Fruit fly (Drosophila melanogaster) whole organism, embryonic: ENCODE data around the gene InR.
A peak's percentile ranks its signal among the peaks of the same experiment; 100 is the strongest.

ENCODE experiments used
- B-H2 ChIP-seq: fragments of 200-800 bp; sonication (Bioruptor generic); optimal IDR thresholded peaks from 2 replicates; lab custom pipeline; 2018; ENCODE audit warnings: missing biosample characterization, mild to moderate bottlenecking, missing genetic modification characterization
- CG10209 ChIP-seq: fragments of 200-800 bp; sonication (Bioruptor generic); optimal IDR thresholded peaks from 3 replicates; lab custom pipeline; 2017; ENCODE audit warnings: missing biosample characterization, mild to moderate bottlenecking, missing genetic modification characterization, missing genetic modification reagents
- CG10462 ChIP-seq: fragments of 200-800 bp; sonication (Bioruptor generic); optimal IDR thresholded peaks from 2 replicates; lab custom pipeline; 2016; ENCODE audit warnings: missing biosample characterization, missing genetic modification characterization
- CG11247 ChIP-seq: fragments of 200-800 bp; sonication (Bioruptor generic); IDR thresholded peaks from 2 replicates; pipeline ENCODE4 v1.3.6; 2022; ENCODE audit warnings: missing biosample characterization, missing genetic modification characterization
- CG11560 ChIP-seq: fragments of 200-800 bp; sonication (Bioruptor generic); IDR thresholded peaks from 3 replicates; pipeline ENCODE4 v1.3.6; 2022; ENCODE audit warnings: missing biosample characterization, missing genetic modification characterization
- CG11696 ChIP-seq: fragments of 200-800 bp; sonication (Bioruptor generic); IDR thresholded peaks from 2 replicates; pipeline ENCODE4 v1.3.6; 2022; ENCODE audit warnings: missing biosample characterization, missing genetic modification characterization
- CG12071 ChIP-seq: fragments of 200-800 bp; sonication (Bioruptor generic); optimal IDR thresholded peaks from 3 replicates; lab custom pipeline; 2018; ENCODE audit warnings: missing biosample characterization, mild to moderate bottlenecking, missing genetic modification characterization
- CG12391 ChIP-seq: fragments of 200-800 bp; sonication (Bioruptor generic); optimal IDR thresholded peaks from 3 replicates; lab custom pipeline; 2018; ENCODE audit warnings: missing biosample characterization, mild to moderate bottlenecking, missing genetic modification characterization, moderate library complexity
- CG13624 ChIP-seq: fragments of 200-800 bp; sonication (Bioruptor generic); optimal IDR thresholded peaks from 2 replicates; lab custom pipeline; 2016; ENCODE audit warnings: missing biosample characterization, missing genetic modification characterization
- CG16813 ChIP-seq: fragments of 200-800 bp; sonication (Bioruptor generic); IDR thresholded peaks from 3 replicates; pipeline ENCODE4 v1.3.6; 2022; ENCODE audit warnings: missing biosample characterization, missing genetic modification characterization; ENCODE audit not compliant: partially characterized antibody
- CG17186 ChIP-seq: fragments of 200-800 bp; sonication (Bioruptor generic); optimal IDR thresholded peaks from 3 replicates; lab custom pipeline; 2017; ENCODE audit warnings: missing biosample characterization, missing genetic modification reagents, missing genetic modification characterization
- CG2120 ChIP-seq: fragments of 200-800 bp; sonication (Bioruptor generic); optimal IDR thresholded peaks from 3 replicates; lab custom pipeline; 2016; ENCODE audit warnings: missing biosample characterization, missing genetic modification characterization
- CG30431 ChIP-seq: fragments of 200-800 bp; sonication (Bioruptor generic); optimal IDR thresholded peaks from 2 replicates; lab custom pipeline; 2017; ENCODE audit warnings: missing biosample characterization, missing genetic modification characterization
- CG6254 ChIP-seq: fragments of 200-800 bp; sonication (Bioruptor generic); optimal IDR thresholded peaks from 3 replicates; lab custom pipeline; 2017; ENCODE audit warnings: mild to moderate bottlenecking, missing biosample characterization, missing genetic modification reagents, missing genetic modification characterization
- CG8290 ChIP-seq, 3 experiments: fragments of 200-800 bp; sonication (Bioruptor generic); optimal IDR thresholded peaks; 2 replicates each; lab custom pipeline; 2016 to 2019; ENCODE audit warnings: missing biosample characterization in 3 of 3, missing genetic modification characterization in 3 of 3, mild to moderate bottlenecking in 2 of 3, moderate library complexity in 1 of 3
- CG8765 ChIP-seq: fragments of 200-800 bp; sonication (Bioruptor generic); IDR thresholded peaks from 2 replicates; pipeline ENCODE4 v1.3.6; 2022; ENCODE audit warnings: missing biosample characterization, missing genetic modification characterization
- CG9609 ChIP-seq: fragments of 200-800 bp; sonication (Bioruptor generic); optimal IDR thresholded peaks from 3 replicates; lab custom pipeline; 2016; ENCODE audit warnings: missing biosample characterization, missing genetic modification characterization
- CHES-1-like ChIP-seq: fragments of 200-800 bp; sonication (Bioruptor generic); optimal IDR thresholded peaks from 2 replicates; lab custom pipeline; 2016; ENCODE audit warnings: missing biosample characterization, missing genetic modification characterization
- D19B ChIP-seq: fragments of 200-800 bp; sonication (Bioruptor generic); optimal IDR thresholded peaks from 2 replicates; lab custom pipeline; 2017; ENCODE audit warnings: missing biosample characterization, mild to moderate bottlenecking, missing genetic modification characterization
- Drgx ChIP-seq: fragments of 200-800 bp; sonication (Bioruptor generic); IDR thresholded peaks from 2 replicates; pipeline ENCODE4 v1.3.6; 2022; ENCODE audit warnings: missing biosample characterization, missing genetic modification characterization
- Eip74EF ChIP-seq, 2 experiments: fragments of 200-800 bp in 1 of 2; fragments of >200 bp in 1 of 2; sonication (Bioruptor generic) in 1 of 2; optimal IDR thresholded peaks; 2 replicates each; lab custom pipeline; 2017 to 2019; ENCODE audit warnings: missing biosample characterization in 2 of 2, missing genetic modification characterization in 2 of 2, mild to moderate bottlenecking in 1 of 2, moderate library complexity in 1 of 2
- Fer3 ChIP-seq: fragments of 200-800 bp; sonication (Bioruptor generic); optimal IDR thresholded peaks from 2 replicates; lab custom pipeline; 2018; ENCODE audit warnings: missing biosample characterization, mild to moderate bottlenecking, missing genetic modification characterization, moderate library complexity
- Hsf ChIP-seq: fragments of 200-800 bp; sonication (Bioruptor generic); optimal IDR thresholded peaks from 3 replicates; lab custom pipeline; 2016; ENCODE audit warnings: missing biosample characterization, missing genetic modification characterization
- Kr ChIP-seq: fragments of 200-800 bp; sonication (Bioruptor generic); optimal IDR thresholded peaks from 2 replicates; lab custom pipeline; 2017; ENCODE audit warnings: missing biosample characterization, mild to moderate bottlenecking, missing genetic modification characterization
- Lim3 ChIP-seq: fragments of 200-800 bp; sonication (Bioruptor generic); IDR thresholded peaks from 2 replicates; pipeline ENCODE4 v1.3.6; 2022; ENCODE audit warnings: missing biosample characterization, missing genetic modification characterization
- NK7.1 ChIP-seq: fragments of 200-800 bp; sonication (Bioruptor generic); optimal IDR thresholded peaks from 3 replicates; lab custom pipeline; 2016; ENCODE audit warnings: missing biosample characterization, missing genetic modification characterization
- Neu2 ChIP-seq: fragments of 200-800 bp; sonication (Bioruptor generic); optimal IDR thresholded peaks from 3 replicates; lab custom pipeline; 2016; ENCODE audit warnings: missing biosample characterization, missing genetic modification characterization, borderline replicate concordance
- Nf-YC ChIP-seq: fragments of 200-800 bp; optimal IDR thresholded peaks from 3 replicates; lab custom pipeline; 2019; ENCODE audit warnings: missing biosample characterization, mild to moderate bottlenecking, missing genetic modification characterization, moderate library complexity
- Opbp ChIP-seq: fragments of 200-800 bp; sonication (Bioruptor generic); IDR thresholded peaks from 3 replicates; pipeline ENCODE4 v1.3.6; 2022; ENCODE audit warnings: missing biosample characterization, missing genetic modification characterization; ENCODE audit not compliant: partially characterized antibody
- Rfx ChIP-seq: fragments of 200-800 bp; sonication (Bioruptor generic); IDR thresholded peaks from 2 replicates; pipeline ENCODE4 v1.3.6; 2022; ENCODE audit warnings: missing biosample characterization, missing genetic modification characterization
- btn ChIP-seq: fragments of 200-800 bp; sonication (Bioruptor generic); optimal IDR thresholded peaks from 2 replicates; lab custom pipeline; 2016; ENCODE audit warnings: missing biosample characterization, missing genetic modification characterization
- dmrt99B ChIP-seq: fragments of 200-800 bp; sonication (Bioruptor generic); optimal IDR thresholded peaks from 2 replicates; lab custom pipeline; 2018; ENCODE audit warnings: missing biosample characterization, mild to moderate bottlenecking, missing genetic modification characterization, moderate library complexity
- ewg ChIP-seq: fragments of 200-800 bp; sonication (Bioruptor generic); optimal IDR thresholded peaks from 3 replicates; lab custom pipeline; 2017; ENCODE audit warnings: mild to moderate bottlenecking, missing biosample characterization, missing genetic modification reagents, missing genetic modification characterization
- knrl ChIP-seq: fragments of 200-800 bp; sonication (Bioruptor generic); IDR thresholded peaks from 3 replicates; pipeline ENCODE4 v1.3.6; 2022; ENCODE audit warnings: missing biosample characterization, missing genetic modification characterization; ENCODE audit not compliant: partially characterized antibody
- mam ChIP-seq: fragments of 200-800 bp; sonication (Bioruptor generic); optimal IDR thresholded peaks from 3 replicates; lab custom pipeline; 2016; ENCODE audit warnings: missing biosample characterization, missing genetic modification characterization
- nerfin-1 ChIP-seq: fragments of 200-800 bp; sonication (Bioruptor generic); optimal IDR thresholded peaks from 3 replicates; lab custom pipeline; 2019; ENCODE audit warnings: missing biosample characterization, mild to moderate bottlenecking, missing genetic modification characterization, moderate library complexity
- pb ChIP-seq: fragments of 200-800 bp; sonication (Bioruptor generic); optimal IDR thresholded peaks from 3 replicates; lab custom pipeline; 2016; ENCODE audit warnings: missing biosample characterization, missing genetic modification characterization
- pho ChIP-seq: fragments of 200-800 bp; sonication (Bioruptor generic); optimal IDR thresholded peaks from 2 replicates; lab custom pipeline; 2016; ENCODE audit warnings: missing biosample characterization, missing genetic modification characterization
- ranshi ChIP-seq: fragments of 200-800 bp; sonication (Bioruptor generic); IDR thresholded peaks from 2 replicates; pipeline ENCODE4 v1.3.6; 2022; ENCODE audit warnings: missing biosample characterization, missing genetic modification characterization
- repo ChIP-seq: fragments of 200-800 bp; sonication (Bioruptor generic); optimal IDR thresholded peaks from 2 replicates; lab custom pipeline; 2016; ENCODE audit warnings: missing biosample characterization, missing genetic modification characterization
- sd ChIP-seq: fragments of 200-800 bp; sonication (Bioruptor generic); optimal IDR thresholded peaks from 3 replicates; lab custom pipeline; 2018; ENCODE audit warnings: missing biosample characterization, mild to moderate bottlenecking, missing genetic modification characterization, moderate library complexity
- shn ChIP-seq: fragments of 200-800 bp; sonication (Bioruptor generic); optimal IDR thresholded peaks from 3 replicates; lab custom pipeline; 2016; ENCODE audit warnings: missing biosample characterization, missing genetic modification characterization
- sima ChIP-seq: fragments of 200-800 bp; sonication (Bioruptor generic); optimal IDR thresholded peaks from 2 replicates; lab custom pipeline; 2016; ENCODE audit warnings: missing biosample characterization, missing genetic modification characterization
- sisA ChIP-seq: fragments of 200-800 bp; sonication (Bioruptor generic); IDR thresholded peaks from 2 replicates; pipeline ENCODE4 v1.3.6; 2022; ENCODE audit warnings: missing biosample characterization, missing genetic modification characterization
- sna ChIP-seq: fragments of 200-800 bp; sonication (Bioruptor generic); IDR thresholded peaks from 2 replicates; pipeline ENCODE4 v1.3.6; 2022; ENCODE audit warnings: missing biosample characterization, missing genetic modification characterization; ENCODE audit not compliant: partially characterized antibody
- trh ChIP-seq: fragments of 200-800 bp; sonication (Bioruptor generic); optimal IDR thresholded peaks from 2 replicates; lab custom pipeline; 2016; ENCODE audit warnings: missing biosample characterization, missing genetic modification characterization
- zfh1 ChIP-seq: fragments of 200-800 bp; sonication (Bioruptor generic); IDR thresholded peaks from 3 replicates; pipeline ENCODE4 v1.3.6; 2022; ENCODE audit warnings: missing biosample characterization, missing genetic modification characterization

The InR gene

DNA sequence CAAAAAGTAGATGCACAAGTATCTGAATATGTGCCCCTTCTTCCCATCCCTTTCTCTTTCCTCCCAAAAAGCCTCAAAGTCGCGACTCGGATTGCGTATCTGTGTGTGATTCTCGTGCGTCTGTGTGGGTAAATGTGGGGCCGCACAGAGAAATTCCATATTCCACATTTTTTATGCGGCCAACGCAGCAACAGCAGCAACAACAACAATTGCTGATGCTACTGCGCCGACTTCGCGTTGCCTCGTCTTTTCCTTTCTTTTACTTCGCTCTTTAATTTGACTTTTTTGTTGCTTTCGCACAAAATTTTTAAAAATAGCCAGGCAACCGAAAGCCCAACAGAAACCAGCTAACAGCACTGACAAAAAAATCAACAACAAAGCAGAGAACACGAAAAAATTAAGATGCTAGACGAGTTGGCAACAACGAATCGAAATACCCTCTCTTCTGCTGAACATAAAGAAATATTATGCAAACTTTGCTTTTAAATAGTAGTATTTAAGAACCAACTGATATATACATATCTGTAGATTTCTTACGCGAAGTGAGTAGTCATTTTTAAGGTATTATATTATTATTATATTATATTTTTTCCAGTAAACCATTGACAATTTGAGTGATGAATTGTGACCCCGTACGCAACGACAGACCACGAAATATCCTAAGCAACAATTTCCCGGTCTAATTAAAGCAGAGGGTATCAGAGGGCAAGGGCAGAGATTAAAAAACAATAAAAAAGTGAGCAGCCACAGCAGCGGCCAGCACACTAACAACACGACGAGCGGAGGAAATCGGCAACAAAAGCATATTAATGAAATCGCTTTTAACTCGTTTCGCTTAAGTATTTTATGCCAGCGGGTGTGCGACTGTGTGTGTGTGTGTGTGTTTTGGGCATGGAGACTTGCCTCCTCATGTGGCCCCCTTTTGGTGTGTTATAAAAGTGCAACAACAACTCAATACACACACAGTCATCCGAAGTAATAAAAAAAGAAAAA lies 37.7 kb upstream of the InR start (continued):
- TF ChIP-seq CG13624 (GFP tag; lab: Kevin White, UChicago) (no peak), zfh1 (GFP tag; lab: Robert Waterston, UW) (no peak; the same call in 2 of the 3 replicates), CG12391 (tag; lab: Kevin White, UChicago) (peak; percentile 69), ewg (GFP tag; lab: Kevin White, UChicago) (peak; percentile 62), Rfx (peak; percentile 49; the same call in 1 of the 2 replicates), CG10462 (peak; percentile 40), CG30431 (GFP tag; lab: Kevin White, UChicago) (peak; percentile 52), sisA (GFP tag; lab: Robert Waterston, UW) (peak; percentile 25; the same call in 1 of the 2 replicates), Opbp (0 out of 3 replicates have a peak, but pooled peaks have one; percentile 24), Fer3 (peak; percentile 35), Kr (GFP tag; lab: Kevin White, UChicago) (no peak), CG10209 (peak; percentile 61), CG2120 (GFP tag; lab: Kevin White, UChicago) (no peak), knrl (no peak), sima (GFP tag; lab: Kevin White, UChicago) (no peak), CG11560 (tag; lab: Robert Waterston, UW) (peak; percentile 40; the same call in 1 of the 3 replicates), Nf-YC (tag; lab: Kevin White, UChicago) (peak; percentile 14), CG12071 (GFP tag; lab: Kevin White, UChicago) (no peak), dmrt99B (tag; lab: Kevin White, UChicago) (peak; percentile 81), Lim3 (GFP tag; lab: Robert Waterston, UW) (no peak), CG8765 (GFP tag; lab: Robert Waterston, UW) (no peak), pho (GFP tag; lab: Kevin White, UChicago) (no peak), CG11247 (GFP tag; lab: Robert Waterston, UW) (0 out of 2 replicates have a peak, but pooled peaks have one; percentile 28), Eip74EF (GFP tag; optimal IDR thresholded peaks at IDR 0.05; lab: Kevin White, UChicago) (peak in 1 of 2 experiments; percentile 30), nerfin-1 (peak; percentile 39), CG8290 (GFP tag; optimal IDR thresholded peaks at IDR 0.05; lab: Kevin White, UChicago) (no peak), CG8290 (tag; optimal IDR thresholded peaks at IDR 0.05; lab: Kevin White, UChicago) (peak in 1 of 2 experiments; percentile 57), CG17186 (no peak), Drgx (GFP tag; lab: Robert Waterston, UW) (peak; percentile 23; the same call in 1 of the 2 replicates), D19B (GFP tag; lab: Kevin White, UChicago) (peak; percentile 60), sd (tag; lab: Kevin White, UChicago) (peak; percentile 76), sna (no peak), mam (no peak), pb (GFP tag; lab: Kevin White, UChicago) (no peak), Neu2 (GFP tag; lab: Kevin White, UChicago) (no peak), CHES-1-like (GFP tag; lab: Kevin White, UChicago) (no peak), CG11696 (GFP tag; lab: Robert Waterston, UW) (peak; percentile 94), repo (GFP tag; lab: Kevin White, UChicago) (no peak), Hsf (no peak), CG6254 (peak; percentile 2), B-H2 (GFP tag; lab: Kevin White, UChicago) (no peak), CG16813 (GFP tag; lab: Robert Waterston, UW) (no peak), NK7.1 (GFP tag; lab: Kevin White, UChicago) (no peak), btn (GFP tag; lab: Kevin White, UChicago) (no peak), trh (GFP tag; lab: Kevin White, UChicago) (no peak), CG9609 (GFP tag; lab: Kevin White, UChicago) (peak; percentile 12), shn (no peak), ranshi (GFP tag; lab: Robert Waterston, UW) (peak; percentile 29; the same call in 1 of the 2 replicates)
